Worm (Caenorhabditis elegans): ENCODE data around the gene Y19D2B.1.
"Not testable (repeated sequence)": the region's sequence is repeated elsewhere in the genome, so short reads cannot be mapped to it uniquely, and the experiment has no call there.

Y19D2B.1 gene

DNA sequence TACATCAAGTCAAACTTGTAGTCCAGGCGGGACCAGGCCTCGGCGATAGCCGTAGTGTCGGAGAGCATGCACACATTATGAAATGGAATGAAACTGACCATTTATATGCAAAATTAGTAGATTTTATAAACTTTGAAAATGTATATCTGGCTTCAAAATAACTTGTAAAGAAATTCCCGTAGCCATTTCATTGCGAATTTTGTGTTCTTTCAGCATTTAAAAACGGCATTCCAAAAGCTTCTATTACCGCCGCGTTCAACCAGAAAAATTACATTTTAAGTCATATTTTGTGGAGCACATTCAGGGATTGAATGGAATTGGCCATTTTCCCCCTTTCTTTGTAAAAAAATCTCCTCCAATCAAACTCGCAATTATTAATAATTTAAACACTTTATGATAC, at the start of gene Y19D2B.1:
Gene Y19D2B.1 (minus strand): TSS at position 101 of the 400 bp plus-strand sequence.
- not testable (repeated sequence) for TF ChIP-seq T22C8.4 (GFP tag; IDR thresholded peaks at IDR 0.05); med-1 (GFP tag; optimal IDR thresholded peaks at IDR 0.05; ENCODE audit: insufficient read depth); tab-1 (GFP tag; IDR thresholded peaks at IDR 0.05)

DNA sequence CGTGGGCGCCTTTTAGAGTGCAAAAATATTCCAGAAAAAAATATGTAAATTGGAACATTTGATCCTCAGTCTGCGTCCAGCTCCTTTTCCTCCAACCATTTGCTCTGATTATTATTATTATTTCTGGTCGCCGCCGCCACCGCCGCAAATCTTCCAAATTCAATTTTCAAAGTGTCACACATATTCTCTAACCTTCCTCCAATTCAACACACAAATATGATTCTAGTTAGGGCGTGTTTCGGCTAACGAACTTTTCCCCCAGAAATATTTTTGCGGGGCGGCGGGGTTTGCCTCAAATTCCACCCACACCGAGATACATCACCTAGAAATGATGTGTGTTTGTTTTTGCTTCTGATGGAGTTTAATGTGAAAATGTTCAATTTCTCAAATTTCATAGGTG, 48.9 kb upstream of the Y19D2B.1 start:
- TF ChIP-seq flt-1 (GFP tag; IDR thresholded peaks at IDR 0.05), result no peak
- no peak for TF ChIP-seq cog-1 (tag; optimal IDR thresholded peaks at IDR 0.05)
- no peak for TF ChIP-seq ztf-29 (GFP tag; IDR thresholded peaks at IDR 0.05)
- TF ChIP-seq klf-2 (GFP tag; conservative IDR thresholded peaks at IDR 0.05), result no peak

DNA sequence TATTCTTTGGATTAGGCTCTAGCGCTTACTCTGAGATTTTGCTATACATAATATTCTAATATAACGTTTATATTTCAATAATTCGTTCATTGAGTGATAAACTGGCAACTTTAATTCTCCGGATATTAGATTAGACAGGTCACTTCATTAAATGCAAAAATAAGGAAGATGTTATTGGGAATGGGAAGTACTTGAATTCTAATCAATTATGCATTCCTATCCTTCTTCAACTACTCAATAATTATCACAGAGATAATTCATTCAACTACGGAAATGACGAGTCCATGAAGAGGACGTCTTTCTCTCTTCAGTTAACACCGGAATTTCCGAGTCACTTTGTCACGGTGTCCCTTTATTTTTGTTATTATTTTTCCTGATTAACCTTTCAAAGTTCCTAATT, 47.9 kb upstream of the Y19D2B.1 start:
- TF ChIP-seq ztf-23 (GFP tag; IDR thresholded peaks at IDR 0.05), result no peak
- no peak for TF ChIP-seq ztf-29 (GFP tag; IDR thresholded peaks at IDR 0.05)
- TF ChIP-seq cog-1 (tag; optimal IDR thresholded peaks at IDR 0.05), result no peak
- TF ChIP-seq flt-1 (GFP tag; IDR thresholded peaks at IDR 0.05), result no peak
- no peak for TF ChIP-seq klf-2 (GFP tag; conservative IDR thresholded peaks at IDR 0.05)
- no peak for TF ChIP-seq T22C8.4 (GFP tag; IDR thresholded peaks at IDR 0.05)
- no peak for TF ChIP-seq med-1 (GFP tag; optimal IDR thresholded peaks at IDR 0.05; ENCODE audit: insufficient read depth)
- TF ChIP-seq tab-1 (GFP tag; IDR thresholded peaks at IDR 0.05), result no peak
- TF ChIP-seq ref-1 (GFP tag; conservative IDR thresholded peaks at IDR 0.05), result no peak

DNA sequence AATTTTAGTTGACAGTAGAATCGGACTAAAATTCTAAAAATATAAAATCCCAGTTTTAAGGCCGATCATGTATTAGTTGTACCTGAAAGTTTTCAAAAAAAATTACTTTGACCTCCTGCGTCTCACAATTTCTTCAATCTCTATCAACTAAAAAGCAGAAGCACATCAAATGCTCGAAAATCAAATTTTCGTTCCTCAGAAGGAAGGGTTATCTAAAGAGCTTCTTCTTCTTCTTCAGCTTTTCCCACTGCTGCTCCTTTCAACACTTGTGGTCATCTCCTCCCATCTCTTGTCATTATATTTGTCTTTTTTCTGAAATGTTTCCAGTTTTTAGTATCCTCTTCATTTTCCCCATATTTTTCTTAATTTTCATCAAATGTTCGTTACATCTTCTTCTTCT, 42.0 kb upstream of the Y19D2B.1 start:
- no peak for TF ChIP-seq tab-1 (GFP tag; IDR thresholded peaks at IDR 0.05)
- TF ChIP-seq flt-1 (GFP tag; IDR thresholded peaks at IDR 0.05), result no peak
- no peak for TF ChIP-seq med-1 (GFP tag; optimal IDR thresholded peaks at IDR 0.05; ENCODE audit: insufficient read depth)
- no peak for TF ChIP-seq klf-2 (GFP tag; conservative IDR thresholded peaks at IDR 0.05)
- no peak for TF ChIP-seq ztf-29 (GFP tag; IDR thresholded peaks at IDR 0.05)

DNA sequence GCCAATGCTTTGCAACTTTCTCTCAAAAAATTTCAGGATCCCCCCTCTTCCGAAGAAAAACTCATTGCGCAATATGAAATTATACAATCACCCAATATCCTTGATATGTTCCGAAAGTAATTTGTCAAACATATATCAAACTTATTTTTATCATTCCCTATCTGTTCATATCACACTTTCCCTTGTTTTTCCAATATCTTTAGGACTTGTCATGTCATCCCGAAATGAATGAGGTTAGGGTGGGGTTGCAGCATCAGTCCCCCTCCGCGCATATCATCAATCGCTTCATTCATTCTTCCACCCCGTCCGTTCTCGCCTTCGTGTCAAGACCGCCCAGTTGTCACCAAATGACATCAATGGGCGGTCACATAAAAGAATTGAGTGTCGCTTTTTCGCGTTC, 36.9 kb upstream of the Y19D2B.1 start:
- TF ChIP-seq tab-1 (GFP tag; IDR thresholded peaks at IDR 0.05), result no peak
- no peak for TF ChIP-seq flt-1 (GFP tag; IDR thresholded peaks at IDR 0.05)
- TF ChIP-seq ztf-23 (GFP tag; IDR thresholded peaks at IDR 0.05), result no peak
- TF ChIP-seq T22C8.4 (GFP tag; IDR thresholded peaks at IDR 0.05), result no peak

DNA sequence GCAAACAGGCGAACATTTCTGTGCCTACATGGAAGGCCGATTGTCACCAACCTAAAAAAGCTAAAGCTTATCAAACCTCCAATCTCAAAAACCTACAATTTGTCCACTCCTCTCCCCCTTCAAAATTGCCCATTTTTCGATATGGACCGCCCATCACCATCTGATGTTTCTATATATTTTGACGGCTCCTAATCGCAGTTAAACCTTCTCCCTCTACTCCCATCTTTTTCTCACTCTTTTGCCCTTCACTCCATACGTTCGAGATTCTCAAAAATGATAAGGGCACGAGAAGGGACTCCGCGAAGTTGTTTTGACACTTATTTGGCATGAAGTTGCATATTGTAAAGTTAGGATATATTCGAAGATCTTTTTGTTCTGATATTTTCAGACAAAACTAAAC, 36.4 kb upstream of the Y19D2B.1 start:
- no peak for TF ChIP-seq ztf-23 (GFP tag; IDR thresholded peaks at IDR 0.05)
- no peak for TF ChIP-seq T22C8.4 (GFP tag; IDR thresholded peaks at IDR 0.05)
- TF ChIP-seq ztf-29 (GFP tag; IDR thresholded peaks at IDR 0.05), result no peak
- no peak for TF ChIP-seq flt-1 (GFP tag; IDR thresholded peaks at IDR 0.05)

DNA sequence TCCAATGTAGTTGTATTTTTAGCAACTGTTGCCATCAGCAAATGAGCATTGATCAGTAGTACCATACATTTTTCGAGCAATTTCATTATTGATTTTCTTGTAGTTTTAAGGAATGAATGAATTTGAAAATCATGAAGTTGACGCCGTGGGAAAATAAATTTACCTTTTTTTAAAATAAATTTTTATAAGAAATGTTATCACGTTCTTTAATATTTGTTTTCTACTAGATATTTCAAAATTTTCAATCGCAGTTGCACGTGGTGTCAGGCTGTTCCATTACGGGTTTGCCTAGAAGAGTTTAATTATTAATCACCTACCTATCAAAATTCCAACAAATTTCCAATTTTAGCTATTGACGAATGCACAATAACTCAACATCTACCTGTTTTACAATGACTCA, 34.0 kb upstream of the Y19D2B.1 start, which contains the start of gene R03D7.8:
Gene R03D7.8 (minus strand): TSS at position 101 of the 400 bp plus-strand sequence.
- TF ChIP-seq ztf-23 (GFP tag; IDR thresholded peaks at IDR 0.05), result no peak
- no peak for TF ChIP-seq ref-1 (GFP tag; conservative IDR thresholded peaks at IDR 0.05)
- TF ChIP-seq klf-2 (GFP tag; conservative IDR thresholded peaks at IDR 0.05), result no peak
- no peak for TF ChIP-seq tab-1 (GFP tag; IDR thresholded peaks at IDR 0.05)
- TF ChIP-seq flt-1 (GFP tag; IDR thresholded peaks at IDR 0.05), result no peak
- no peak for TF ChIP-seq T22C8.4 (GFP tag; IDR thresholded peaks at IDR 0.05)
- no peak for TF ChIP-seq med-1 (GFP tag; optimal IDR thresholded peaks at IDR 0.05; ENCODE audit: insufficient read depth)
- no peak for TF ChIP-seq ztf-29 (GFP tag; IDR thresholded peaks at IDR 0.05)
- no peak for TF ChIP-seq cog-1 (tag; optimal IDR thresholded peaks at IDR 0.05)

DNA sequence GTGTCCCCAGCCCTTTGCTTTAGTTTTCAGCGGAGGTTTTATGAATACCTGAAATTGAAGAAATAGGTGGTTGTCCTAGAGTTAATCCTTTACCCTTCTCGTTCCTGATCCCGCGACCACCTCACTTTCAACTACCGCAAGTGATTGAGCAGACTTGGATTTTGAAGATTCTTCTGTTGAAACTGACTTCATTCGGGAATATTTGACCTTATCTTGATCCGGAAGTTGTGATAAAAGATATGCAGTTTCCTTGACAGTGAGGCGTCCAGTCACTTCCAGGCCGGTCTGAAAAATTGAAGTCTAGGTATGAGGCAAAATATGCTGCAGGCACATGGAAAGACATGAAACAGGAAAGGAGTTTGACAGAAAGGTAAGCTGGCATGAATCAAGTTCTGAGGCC, 32.3 kb upstream of the Y19D2B.1 start:
- no peak for TF ChIP-seq cog-1 (tag; optimal IDR thresholded peaks at IDR 0.05)
- no peak for TF ChIP-seq T22C8.4 (GFP tag; IDR thresholded peaks at IDR 0.05)
- no peak for TF ChIP-seq klf-2 (GFP tag; conservative IDR thresholded peaks at IDR 0.05)
- no peak for TF ChIP-seq ztf-23 (GFP tag; IDR thresholded peaks at IDR 0.05)
- no peak for TF ChIP-seq ref-1 (GFP tag; conservative IDR thresholded peaks at IDR 0.05)
- TF ChIP-seq tab-1 (GFP tag; IDR thresholded peaks at IDR 0.05), result no peak

DNA sequence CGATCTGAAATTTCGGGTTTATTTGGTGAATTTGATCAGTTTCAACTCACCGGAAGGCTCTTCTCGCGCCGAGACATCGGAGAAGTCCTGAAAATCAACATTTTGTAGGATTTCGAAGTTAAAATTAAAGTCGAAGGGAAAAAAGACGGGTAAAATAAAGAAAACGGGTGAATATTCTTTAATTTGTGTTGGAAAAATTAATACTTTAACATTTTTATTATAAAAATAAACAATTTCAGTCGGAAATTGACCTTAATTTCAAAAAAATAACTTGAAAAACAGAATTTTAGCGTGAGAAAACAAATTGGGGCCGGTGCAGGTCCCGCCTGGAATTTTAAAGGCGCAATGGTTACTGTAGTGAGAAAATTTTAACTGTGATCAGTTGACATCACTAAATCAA, 30.3 kb upstream of the Y19D2B.1 start, which contains the start of gene nos-1:
Gene nos-1 (minus strand): TSS at position 101 of the 400 bp plus-strand sequence.
- TF ChIP-seq cog-1 (tag; optimal IDR thresholded peaks at IDR 0.05), result no peak
- no peak for TF ChIP-seq med-1 (GFP tag; optimal IDR thresholded peaks at IDR 0.05; ENCODE audit: insufficient read depth)
- no peak for TF ChIP-seq ref-1 (GFP tag; conservative IDR thresholded peaks at IDR 0.05)
- TF ChIP-seq klf-2 (GFP tag; conservative IDR thresholded peaks at IDR 0.05), result no peak
- no peak for TF ChIP-seq T22C8.4 (GFP tag; IDR thresholded peaks at IDR 0.05)
- no peak for TF ChIP-seq tab-1 (GFP tag; IDR thresholded peaks at IDR 0.05)

DNA sequence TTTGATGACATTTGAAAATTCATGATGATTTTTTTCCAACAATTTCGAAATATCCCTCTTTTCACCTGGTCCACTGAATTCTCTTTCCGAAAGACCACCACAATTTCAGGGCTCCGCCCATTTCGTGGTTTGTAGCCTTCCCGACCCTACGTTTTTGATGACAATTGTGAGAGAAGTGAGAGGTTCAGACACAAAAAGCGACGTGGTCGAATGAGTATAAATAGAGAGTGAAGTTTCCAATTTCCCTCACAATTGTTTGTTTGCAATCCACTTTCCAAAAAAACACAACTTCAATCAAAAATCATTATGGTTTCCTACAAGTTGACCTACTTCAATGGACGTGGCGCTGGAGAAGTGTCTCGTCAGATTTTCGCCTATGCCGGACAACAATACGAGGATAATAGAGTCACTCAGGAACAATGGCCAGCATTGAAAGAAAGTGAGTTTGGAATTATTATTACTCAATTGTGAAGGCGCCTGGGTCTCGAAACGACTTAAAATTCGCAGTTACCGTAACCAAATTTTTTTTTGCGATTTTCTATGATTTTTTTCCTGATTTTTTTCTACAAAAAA, 27.4 kb upstream of the Y19D2B.1 start, which contains the start of gene gst-5:
Gene gst-5 (plus strand): TSS at position 246 of the 573 bp plus-strand sequence.
- TF ChIP-seq cog-1 (tag; optimal IDR thresholded peaks at IDR 0.05), result no peak
- no peak for TF ChIP-seq klf-2 (GFP tag; conservative IDR thresholded peaks at IDR 0.05)
- TF ChIP-seq med-1 (GFP tag; optimal IDR thresholded peaks at IDR 0.05; ENCODE audit: insufficient read depth), result no peak
- TF ChIP-seq ref-1 (GFP tag; conservative IDR thresholded peaks at IDR 0.05), result no peak
- TF ChIP-seq ztf-29 (GFP tag; IDR thresholded peaks at IDR 0.05), result no peak
- no peak for TF ChIP-seq T22C8.4 (GFP tag; IDR thresholded peaks at IDR 0.05)
- TF ChIP-seq ztf-23 (GFP tag; IDR thresholded peaks at IDR 0.05), result no peak
- TF ChIP-seq flt-1 (GFP tag; IDR thresholded peaks at IDR 0.05), result no peak

DNA sequence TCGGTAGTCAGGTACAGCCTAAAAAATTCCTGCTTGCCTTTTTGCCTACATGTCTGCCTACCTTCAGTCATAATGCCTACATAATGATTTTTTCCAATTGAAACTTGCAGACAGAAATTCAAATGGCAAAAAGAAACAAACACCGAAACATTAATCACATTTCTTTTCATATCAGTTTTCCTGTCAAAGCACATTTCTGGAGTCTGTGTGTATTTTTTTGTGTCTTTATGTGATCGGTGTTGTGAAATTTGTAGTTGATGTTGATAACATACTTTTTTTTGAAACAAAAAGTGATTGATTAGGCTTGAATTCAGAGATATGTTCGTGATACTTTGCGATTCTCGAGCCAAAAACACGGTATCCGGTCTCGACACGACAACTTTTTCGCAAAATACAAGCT, 26.6 kb upstream of the Y19D2B.1 start:
- TF ChIP-seq ztf-29 (GFP tag; IDR thresholded peaks at IDR 0.05), result no peak
- no peak for TF ChIP-seq ref-1 (GFP tag; conservative IDR thresholded peaks at IDR 0.05)
- no peak for TF ChIP-seq med-1 (GFP tag; optimal IDR thresholded peaks at IDR 0.05; ENCODE audit: insufficient read depth)
- TF ChIP-seq klf-2 (GFP tag; conservative IDR thresholded peaks at IDR 0.05), result no peak
- no peak for TF ChIP-seq tab-1 (GFP tag; IDR thresholded peaks at IDR 0.05)
- no peak for TF ChIP-seq T22C8.4 (GFP tag; IDR thresholded peaks at IDR 0.05)
- TF ChIP-seq ztf-23 (GFP tag; IDR thresholded peaks at IDR 0.05), result no peak

Measured in whole organism, midembryonic.